Fruit fly (Drosophila melanogaster) whole organism: Measurements from ENCODE around the gene CG14252.
A peak's percentile ranks its signal among the peaks of the same experiment; 100 is the strongest.

Experiments used
- CG8478 ChIP-seq: fragments of >200 bp; optimal IDR thresholded peaks from 2 replicates; lab custom pipeline; 2018; ENCODE audit warnings: inconsistent platforms
- Dll ChIP-seq: fragments of >200 bp; optimal IDR thresholded peaks from 2 replicates; lab custom pipeline; 2017
- pan ChIP-seq: fragments of >200 bp; optimal IDR thresholded peaks from 2 replicates; lab custom pipeline; 2017
- psq ChIP-seq: fragments of >200 bp; optimal IDR thresholded peaks from 2 replicates; lab custom pipeline; 2017
- usp ChIP-seq: fragments of >200 bp; optimal IDR thresholded peaks from 2 replicates; lab custom pipeline; 2017; ENCODE audit warnings: missing biosample characterization, missing genetic modification characterization, mixed read lengths

dm6 chr3R:26899982-26900381 lies 45.4 kb upstream of the CG14252 start:
- TF ChIP-seq pan (lab: Kevin White, UChicago) (peak; percentile 49), CG8478 (lab: Kevin White, UChicago) (no peak), psq (no peak), usp (GFP tag; lab: Kevin White, UChicago) (no peak), Dll (lab: Kevin White, UChicago) (no peak)
